Fruit fly (Drosophila melanogaster) whole organism, pupa: ENCODE results near the gene Pex7.

Experiments used
- CG12605 ChIP-seq: fragments of 200-800 bp; sonication (Bioruptor generic); IDR thresholded peaks from 2 replicates; pipeline ENCODE4 v1.3.6; 2022; ENCODE audit warnings: missing biosample characterization, missing genetic modification characterization
- CG14655 ChIP-seq: fragments of 200-800 bp; sonication (Bioruptor generic); optimal IDR thresholded peaks from 3 replicates; lab custom pipeline; 2017; ENCODE audit warnings: mild to moderate bottlenecking, missing biosample characterization, missing genetic modification reagents, missing genetic modification characterization
- CG4496 ChIP-seq: fragments of 200-800 bp; sonication (Bioruptor generic); IDR thresholded peaks from 3 replicates; pipeline ENCODE4 v1.3.6; 2022; ENCODE audit warnings: missing biosample characterization, missing genetic modification characterization
- CG8301 ChIP-seq: fragments of 200-800 bp; sonication (Bioruptor generic); optimal IDR thresholded peaks from 2 replicates; lab custom pipeline; 2018; ENCODE audit warnings: missing biosample characterization, mild to moderate bottlenecking, missing genetic modification characterization
- CG9948 ChIP-seq: fragments of 200-800 bp; sonication (Bioruptor generic); optimal IDR thresholded peaks from 2 replicates; lab custom pipeline; 2018; ENCODE audit warnings: missing biosample characterization, mild to moderate bottlenecking, missing genetic modification characterization, moderate library complexity
- EcR ChIP-seq: fragments of 200-800 bp; sonication (Bioruptor generic); optimal IDR thresholded peaks from 3 replicates; lab custom pipeline; 2019; ENCODE audit warnings: missing biosample characterization, missing genetic modification characterization, mild to moderate bottlenecking, moderate library complexity, missing genetic modification reagents
- Ets98B ChIP-seq: fragments of 200-800 bp; sonication (Bioruptor generic); IDR thresholded peaks from 2 replicates; pipeline ENCODE4 v1.3.6; 2022; ENCODE audit warnings: missing biosample characterization, missing genetic modification characterization
- Pif1A ChIP-seq: fragments of 200-800 bp; sonication (Bioruptor generic); optimal IDR thresholded peaks from 3 replicates; lab custom pipeline; 2016; ENCODE audit warnings: missing biosample characterization, missing genetic modification characterization
- fd96Ca ChIP-seq: fragments of 200-800 bp; sonication (Bioruptor generic); IDR thresholded peaks from 3 replicates; pipeline ENCODE4 v1.3.6; 2022; ENCODE audit warnings: missing biosample characterization, missing genetic modification characterization
- gl ChIP-seq: fragments of 200-800 bp; sonication (Bioruptor generic); optimal IDR thresholded peaks from 2 replicates; lab custom pipeline; 2018; ENCODE audit warnings: missing biosample characterization, mild to moderate bottlenecking, missing genetic modification characterization

- TF ChIP-seq EcR (GFP tag; lab: Kevin White, UChicago) (no peak), gl (tag; lab: Kevin White, UChicago) (no peak), CG14655 (GFP tag; lab: Kevin White, UChicago) (no peak), Ets98B (GFP tag; lab: Robert Waterston, UW) (no peak), Pif1A (GFP tag; lab: Kevin White, UChicago) (no peak), fd96Ca (GFP tag; lab: Robert Waterston, UW) (no peak), CG8301 (no peak), CG9948 (tag; lab: Kevin White, UChicago) (no peak), CG12605 (no peak), CG4496 (GFP tag; lab: Robert Waterston, UW) (no peak)
Observed at dm6 chr3L:8629701-8630343, 17.1 kb upstream of the Pex7 start.
